Comparison of ENCODE assay signal across 2 fruit fly cellular contexts in the genomic region with DNA sequence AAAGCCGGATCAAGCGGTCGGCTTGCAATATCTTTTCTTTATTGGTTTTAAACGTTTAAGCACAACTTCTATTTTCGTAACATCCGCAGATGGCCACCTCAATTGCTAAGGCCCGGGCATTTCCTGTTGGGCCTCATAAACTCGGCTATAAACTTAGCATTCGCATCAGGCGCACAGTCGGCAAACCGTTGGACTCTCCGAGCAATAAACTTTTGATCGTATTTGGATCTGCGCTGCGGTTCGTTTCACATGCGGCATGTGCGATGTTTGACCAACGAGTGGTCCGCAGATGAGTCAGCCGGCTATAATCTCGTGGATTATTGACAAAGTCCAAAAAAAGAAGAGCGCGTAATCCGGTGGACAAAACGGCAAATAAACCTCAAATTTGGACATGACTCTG.
A peak's percentile ranks its signal among the peaks of the same experiment; 100 is the strongest.
TF ChIP-seq lines count a peak whose summit lies in the region.

No protein-coding gene starts in this region.

- TF ChIP-seq CTCF in whole organism, embryonic (GFP tag; optimal IDR thresholded peaks at IDR 0.05; lab: Kevin White, UChicago), result no peak

TF ChIP-seq in whole organism, embryonic, 481 proteins besides CTCF, POLR2A, EP300 and RAD21 (continues in another document):
- TF ChIP-seq Doc3 (GFP tag; IDR thresholded peaks at IDR 0.05; lab: Robert Waterston, UW; ENCODE audit: partially characterized antibody), result no peak
- peak; percentile 57 for TF ChIP-seq CG12769 (tag; optimal IDR thresholded peaks at IDR 0.05; lab: Kevin White, UChicago)
- TF ChIP-seq Six4 (GFP tag; optimal IDR thresholded peaks at IDR 0.05; lab: Kevin White, UChicago), result no peak
- no peak for TF ChIP-seq eve (GFP tag; optimal IDR thresholded peaks at IDR 0.05; lab: Kevin White, UChicago)
- no peak for TF ChIP-seq Doc2 (GFP tag; IDR thresholded peaks at IDR 0.05; lab: Robert Waterston, UW)
- TF ChIP-seq Sin3A (optimal IDR thresholded peaks at IDR 0.05; lab: Kevin White, UChicago), result no peak
- no peak for TF ChIP-seq hb (GFP tag; IDR thresholded peaks at IDR 0.05; lab: Robert Waterston, UW; ENCODE audit: partially characterized antibody)
- peak; percentile 11 for TF ChIP-seq CG13296 (GFP tag; optimal IDR thresholded peaks at IDR 0.05; lab: Kevin White, UChicago)
- no peak for TF ChIP-seq CG6791 (GFP tag; IDR thresholded peaks at IDR 0.05; lab: Robert Waterston, UW; ENCODE audit: partially characterized antibody)
- no peak for TF ChIP-seq CG2120 (GFP tag; optimal IDR thresholded peaks at IDR 0.05; lab: Kevin White, UChicago)
- TF ChIP-seq gce (GFP tag; IDR thresholded peaks at IDR 0.05; lab: Robert Waterston, UW), result no peak
- no peak for TF ChIP-seq CG10274 (GFP tag; optimal IDR thresholded peaks at IDR 0.05; lab: Kevin White, UChicago)
- peak; percentile 37; the same call in 1 of the 2 replicates for TF ChIP-seq Rfx (GFP tag; IDR thresholded peaks at IDR 0.05; lab: Robert Waterston, UW)
- TF ChIP-seq Sry-β (GFP tag; optimal IDR thresholded peaks at IDR 0.05; lab: Kevin White, UChicago), result no peak
- TF ChIP-seq CG18011 (GFP tag; optimal IDR thresholded peaks at IDR 0.05; lab: Kevin White, UChicago), result peak; percentile 81
- TF ChIP-seq luna (GFP tag; optimal IDR thresholded peaks at IDR 0.05; lab: Kevin White, UChicago), result no peak
- no peak for TF ChIP-seq Nf-YB (GFP tag; optimal IDR thresholded peaks at IDR 0.05; lab: Kevin White, UChicago)
- no peak for TF ChIP-seq nerfin-1 (tag; optimal IDR thresholded peaks at IDR 0.05; lab: Kevin White, UChicago)
- TF ChIP-seq so (GFP tag; IDR thresholded peaks at IDR 0.05; lab: Robert Waterston, UW), result 0 out of 3 replicates have a peak, but pooled peaks have one; percentile 20
- 0 out of 2 replicates have a peak, but pooled peaks have one; percentile 21 for TF ChIP-seq stc (GFP tag; IDR thresholded peaks at IDR 0.05; lab: Robert Waterston, UW)
- no peak for TF ChIP-seq HHEX (GFP tag; optimal IDR thresholded peaks at IDR 0.05; lab: Kevin White, UChicago)
- TF ChIP-seq gcm (GFP tag; optimal IDR thresholded peaks at IDR 0.05; lab: Kevin White, UChicago), result no peak
- 0 out of 2 replicates have a peak, but pooled peaks have one; percentile 37 for TF ChIP-seq sob (GFP tag; IDR thresholded peaks at IDR 0.05; lab: Robert Waterston, UW)
- TF ChIP-seq CG17361 (GFP tag; IDR thresholded peaks at IDR 0.05; lab: Robert Waterston, UW), result no peak
- no peak for TF ChIP-seq C15 (GFP tag; IDR thresholded peaks at IDR 0.05; lab: Robert Waterston, UW)
- TF ChIP-seq Fer3 (tag; optimal IDR thresholded peaks at IDR 0.05; lab: Kevin White, UChicago), result no peak
- no peak for TF ChIP-seq chn (GFP tag; optimal IDR thresholded peaks at IDR 0.05; lab: Kevin White, UChicago)
- peak; percentile 49 for TF ChIP-seq sd (tag; optimal IDR thresholded peaks at IDR 0.05; lab: Kevin White, UChicago)
- TF ChIP-seq Poxn (GFP tag; IDR thresholded peaks at IDR 0.05; lab: Robert Waterston, UW), result no peak
- no peak for TF ChIP-seq ato (GFP tag; IDR thresholded peaks at IDR 0.05; lab: Robert Waterston, UW; ENCODE audit: partially characterized antibody)
- TF ChIP-seq ci (GFP tag; IDR thresholded peaks at IDR 0.05; lab: Robert Waterston, UW), result peak; percentile 54; the same call in 1 of the 3 replicates
- peak; percentile 55; the same call in 1 of the 3 replicates for TF ChIP-seq Dbx (GFP tag; IDR thresholded peaks at IDR 0.05; lab: Robert Waterston, UW)
- 0 out of 2 replicates have a peak, but pooled peaks have one; percentile 16 for TF ChIP-seq klu (GFP tag; IDR thresholded peaks at IDR 0.05; lab: Robert Waterston, UW)
- 0 out of 2 replicates have a peak, but pooled peaks have one; percentile 31 for TF ChIP-seq slbo (GFP tag; IDR thresholded peaks at IDR 0.05; lab: Robert Waterston, UW)
- TF ChIP-seq Neu2 (GFP tag; optimal IDR thresholded peaks at IDR 0.05; lab: Kevin White, UChicago; ENCODE audit: borderline replicate concordance), result no peak
- TF ChIP-seq CG32772 (GFP tag; IDR thresholded peaks at IDR 0.05; lab: Robert Waterston, UW), result no peak
- no peak for TF ChIP-seq NC2α (GFP tag; optimal IDR thresholded peaks at IDR 0.05; lab: Kevin White, UChicago)
- TF ChIP-seq CG3847 (GFP tag; IDR thresholded peaks at IDR 0.05; lab: Robert Waterston, UW), result no peak
- peak in 1 of 2 experiments; percentile 11 for TF ChIP-seq Eip74EF (GFP tag; optimal IDR thresholded peaks at IDR 0.05; lab: Kevin White, UChicago)
- no peak for TF ChIP-seq vfl (GFP tag; optimal IDR thresholded peaks at IDR 0.05; lab: Kevin White, UChicago)
- 0 out of 2 replicates have a peak, but pooled peaks have one; percentile 9 for TF ChIP-seq Bgb (GFP tag; IDR thresholded peaks at IDR 0.05; lab: Robert Waterston, UW; ENCODE audit: partially characterized antibody)

TF ChIP-seq in whole organism, pupa, 21 proteins besides CTCF, POLR2A, EP300 and RAD21:
- TF ChIP-seq rn (GFP tag; IDR thresholded peaks at IDR 0.05; lab: Robert Waterston, UW) (no peak), CG4496 (GFP tag; IDR thresholded peaks at IDR 0.05; lab: Robert Waterston, UW) (0 out of 3 replicates have a peak, but pooled peaks have one; percentile 24)
TF ChIP-seq in whole organism, pupa: peak in this region for 1.
